Fruit fly (Drosophila melanogaster): Measurements from ENCODE around the gene CG11843.

CG11843 gene

DNA sequence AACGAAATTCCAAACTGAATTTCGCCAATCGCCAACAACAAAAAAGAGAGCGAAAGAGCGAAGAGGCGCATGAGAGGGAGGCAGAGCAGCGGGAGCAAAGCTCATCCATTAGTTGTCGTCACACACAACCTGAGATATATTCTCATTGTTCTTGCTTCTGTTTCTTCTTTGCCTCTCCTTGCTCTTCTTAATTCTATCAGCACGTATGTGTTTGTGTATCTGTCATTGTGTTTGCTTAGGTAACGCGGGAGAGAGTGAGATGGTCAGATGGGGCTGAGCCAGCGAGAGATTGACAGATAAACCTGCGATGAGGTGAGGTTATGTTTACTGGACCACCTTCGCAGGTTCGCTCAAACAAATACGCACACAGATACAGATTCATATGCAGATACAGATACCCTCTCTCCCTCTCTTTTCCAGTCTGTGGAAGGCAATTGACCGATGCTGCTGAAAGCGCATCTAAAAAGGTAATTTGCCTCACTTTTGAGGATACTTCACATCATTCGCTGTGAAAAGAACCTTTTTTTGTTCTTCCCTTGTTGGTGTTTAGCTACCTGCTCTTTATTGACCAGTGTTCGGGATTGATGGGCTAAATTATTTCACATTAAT is 20.0 kb downstream of the CG11843 start (continued):
- TF ChIP-seq N (GFP tag; optimal IDR thresholded peaks at IDR 0.05) (no peak), ey (GFP tag; optimal IDR thresholded peaks at IDR 0.05) (no peak)

DNA sequence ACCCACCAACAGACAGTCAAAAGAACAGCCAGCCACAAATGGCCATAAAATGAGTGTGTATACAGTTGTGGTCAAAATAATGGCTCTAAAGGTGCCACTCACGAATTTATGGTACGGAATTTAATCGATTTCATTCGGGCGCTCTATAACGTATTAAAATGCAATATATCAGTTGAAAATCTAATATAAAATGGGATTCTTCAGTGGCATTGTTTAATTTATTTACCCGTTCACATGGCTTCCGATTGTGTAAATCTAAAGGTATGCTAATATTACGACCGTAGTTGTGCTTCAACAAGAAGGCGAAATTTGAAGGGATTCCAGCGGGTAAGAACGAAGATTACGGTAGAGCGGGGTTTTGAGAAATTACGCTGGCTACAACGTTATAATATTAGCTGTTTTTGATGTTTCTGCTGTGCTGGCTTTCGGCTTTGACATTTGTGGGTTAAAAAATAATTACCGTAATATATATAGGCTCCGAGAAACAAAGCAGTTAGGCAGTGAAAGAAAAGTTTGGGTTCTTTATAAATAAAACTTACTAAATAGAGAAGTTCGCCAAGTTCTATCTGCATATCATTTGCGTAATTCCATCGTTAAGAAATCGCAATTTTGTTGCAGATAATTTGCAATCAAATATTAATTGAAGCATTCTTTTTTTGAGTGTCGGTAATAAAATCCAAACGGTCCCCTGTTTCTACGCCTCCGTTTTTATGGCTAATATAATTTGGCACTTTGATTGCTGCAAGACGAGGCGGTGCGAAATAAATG is 21.7 kb downstream of the CG11843 start:
- peak in 1 of 2 experiments; percentile 68 for TF ChIP-seq foxo (GFP tag; optimal IDR thresholded peaks at IDR 0.05)
- no peak for TF ChIP-seq Rel (GFP tag; optimal IDR thresholded peaks at IDR 0.05)
- peak; percentile 30 for TF ChIP-seq Rel (tag; optimal IDR thresholded peaks at IDR 0.05)
- peak; percentile 81 for TF ChIP-seq ey (GFP tag; optimal IDR thresholded peaks at IDR 0.05)
- peak; percentile 76 for TF ChIP-seq Sp1 (GFP tag; optimal IDR thresholded peaks at IDR 0.05)
- TF ChIP-seq Hnf4 (GFP tag; optimal IDR thresholded peaks at IDR 0.05) = peak; percentile 74
- TF ChIP-seq woc (GFP tag; optimal IDR thresholded peaks at IDR 0.05) = peak; percentile 75
- TF ChIP-seq GATAd (GFP tag; optimal IDR thresholded peaks at IDR 0.05) = peak; percentile 48
- TF ChIP-seq Hr78 (GFP tag; optimal IDR thresholded peaks at IDR 0.05) = no peak
- TF ChIP-seq Dif (GFP tag; optimal IDR thresholded peaks at IDR 0.05; ENCODE audit: partially characterized antibody) = no peak
- no peak for TF ChIP-seq sage (GFP tag; optimal IDR thresholded peaks at IDR 0.05)
- TF ChIP-seq tai (GFP tag; optimal IDR thresholded peaks at IDR 0.05) = peak; percentile 68
- TF ChIP-seq Myc (optimal IDR thresholded peaks at IDR 0.05) = no peak
- peak; percentile 79 for TF ChIP-seq h (GFP tag; optimal IDR thresholded peaks at IDR 0.05)
- peak; percentile 37 for TF ChIP-seq dmrt93B (GFP tag; optimal IDR thresholded peaks at IDR 0.05)
- TF ChIP-seq OdsH (GFP tag; optimal IDR thresholded peaks at IDR 0.05) = peak; percentile 67
- peak; percentile 80 for TF ChIP-seq rgr (GFP tag; optimal IDR thresholded peaks at IDR 0.05)
- TF ChIP-seq HLH106 (tag; optimal IDR thresholded peaks at IDR 0.05) = peak; percentile 74
- TF ChIP-seq Mio (GFP tag; optimal IDR thresholded peaks at IDR 0.05) = peak; percentile 42
- TF ChIP-seq usp (GFP tag; optimal IDR thresholded peaks at IDR 0.05) = no peak
- TF ChIP-seq br (GFP tag; optimal IDR thresholded peaks at IDR 0.05) = peak; percentile 68
- peak; percentile 59 for TF ChIP-seq fru (GFP tag; optimal IDR thresholded peaks at IDR 0.05)
- peak; percentile 51 for TF ChIP-seq psq (GFP tag; optimal IDR thresholded peaks at IDR 0.05)
- TF ChIP-seq N (GFP tag; optimal IDR thresholded peaks at IDR 0.05) = no peak
- no peak for TF ChIP-seq CrebA (GFP tag; optimal IDR thresholded peaks at IDR 0.05; ENCODE audit: borderline replicate concordance)
- TF ChIP-seq brk (GFP tag; optimal IDR thresholded peaks at IDR 0.05) = peak; percentile 22
- no peak for TF ChIP-seq lola (GFP tag; optimal IDR thresholded peaks at IDR 0.05)
- TF ChIP-seq Hr83 (GFP tag; optimal IDR thresholded peaks at IDR 0.05; ENCODE audit: poor library complexity, severe bottlenecking) = peak; percentile 39
- peak; percentile 52 for TF ChIP-seq CG32264 (GFP tag; optimal IDR thresholded peaks at IDR 0.05)
- TF ChIP-seq jim (GFP tag; optimal IDR thresholded peaks at IDR 0.05) = no peak
- peak; percentile 59 for TF ChIP-seq Jra (GFP tag; optimal IDR thresholded peaks at IDR 0.05)

DNA sequence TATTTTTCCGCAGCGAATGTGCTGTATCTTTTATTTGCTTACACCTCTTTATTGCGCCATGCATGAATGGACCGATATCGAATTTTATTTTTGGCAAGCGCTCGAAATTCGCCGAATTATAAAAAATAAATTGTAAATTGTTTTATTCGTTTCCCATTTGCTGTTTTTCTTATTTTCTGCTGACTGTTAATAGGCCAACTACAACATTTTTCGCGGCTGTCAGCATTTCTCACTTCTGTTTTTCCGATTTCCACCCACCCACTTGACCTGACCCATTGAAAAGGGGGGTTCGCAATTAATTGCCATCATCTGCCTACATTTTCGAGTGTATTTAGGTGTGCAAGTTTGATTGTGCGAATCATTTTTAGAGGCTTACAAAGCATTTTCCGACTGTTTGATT is 22.5 kb downstream of the CG11843 start:
- TF ChIP-seq ey (GFP tag; optimal IDR thresholded peaks at IDR 0.05) (no peak), usp (GFP tag; optimal IDR thresholded peaks at IDR 0.05) (no peak), Hr83 (GFP tag; optimal IDR thresholded peaks at IDR 0.05; ENCODE audit: poor library complexity, severe bottlenecking) (no peak), Myc (optimal IDR thresholded peaks at IDR 0.05) (no peak), sage (GFP tag; optimal IDR thresholded peaks at IDR 0.05) (no peak), Dif (GFP tag; optimal IDR thresholded peaks at IDR 0.05; ENCODE audit: partially characterized antibody) (no peak), CG9705 (GFP tag; optimal IDR thresholded peaks at IDR 0.05) (no peak), psq (GFP tag; optimal IDR thresholded peaks at IDR 0.05) (no peak), N (GFP tag; optimal IDR thresholded peaks at IDR 0.05) (no peak)

DNA sequence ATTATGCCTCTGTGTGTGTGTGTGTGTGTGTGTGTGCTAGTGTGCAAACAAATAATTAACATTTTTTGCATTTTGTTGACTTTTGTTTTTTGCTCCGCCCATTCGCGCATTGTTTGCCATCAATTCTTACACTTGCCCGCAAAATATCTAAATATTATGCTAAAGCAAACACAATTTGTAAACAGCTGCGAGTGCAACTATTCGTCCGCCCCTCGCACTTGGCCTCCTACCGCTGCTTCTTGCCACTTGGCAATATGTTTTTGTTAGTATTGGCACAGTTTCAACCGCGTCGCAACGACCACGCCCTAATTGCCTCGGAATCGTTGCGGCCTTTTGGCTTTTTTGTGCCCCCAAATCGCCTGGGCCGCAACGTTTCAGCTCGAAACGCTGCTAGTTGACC is 23.4 kb downstream of the CG11843 start:
- TF ChIP-seq jim (GFP tag; optimal IDR thresholded peaks at IDR 0.05) (no peak), Abd-B (GFP tag; optimal IDR thresholded peaks at IDR 0.05) (no peak), tai (GFP tag; optimal IDR thresholded peaks at IDR 0.05) (no peak), CrebA (GFP tag; optimal IDR thresholded peaks at IDR 0.05; ENCODE audit: borderline replicate concordance) (no peak), N (GFP tag; optimal IDR thresholded peaks at IDR 0.05) (no peak), Jra (GFP tag; optimal IDR thresholded peaks at IDR 0.05) (no peak), sv (GFP tag; optimal IDR thresholded peaks at IDR 0.05) (no peak), Dfd (GFP tag; optimal IDR thresholded peaks at IDR 0.05) (no peak), Vsx2 (GFP tag; optimal IDR thresholded peaks at IDR 0.05; ENCODE audit: partially characterized antibody) (no peak), CG9705 (GFP tag; optimal IDR thresholded peaks at IDR 0.05) (no peak), Myc (optimal IDR thresholded peaks at IDR 0.05) (no peak), Rel (GFP tag; optimal IDR thresholded peaks at IDR 0.05) (no peak), Rel (tag; optimal IDR thresholded peaks at IDR 0.05) (no peak), ey (GFP tag; optimal IDR thresholded peaks at IDR 0.05) (no peak), br (GFP tag; optimal IDR thresholded peaks at IDR 0.05) (no peak), Hr78 (GFP tag; optimal IDR thresholded peaks at IDR 0.05) (no peak), Dif (GFP tag; optimal IDR thresholded peaks at IDR 0.05; ENCODE audit: partially characterized antibody) (no peak), OdsH (GFP tag; optimal IDR thresholded peaks at IDR 0.05) (no peak), psq (GFP tag; optimal IDR thresholded peaks at IDR 0.05) (no peak), Sp1 (GFP tag; optimal IDR thresholded peaks at IDR 0.05) (no peak)

All from whole organism, wandering third instar larva.